Fruit fly (Drosophila melanogaster) S2 (cell line): Measurements from ENCODE around the gene nom.

Source experiments
- CG8478 ChIP-seq: fragments of >200 bp; optimal IDR thresholded peaks from 2 replicates; lab custom pipeline; 2018
- CTCF ChIP-seq, 2 experiments: fragments of >200 bp; optimal IDR thresholded peaks; 2 replicates each; lab custom pipeline; 2018

dm6 chr3R:8742661-8743060 lies 19.7 kb downstream of the nom start:
- TF ChIP-seq CTCF (optimal IDR thresholded peaks at IDR 0.05; lab: Kevin White, UChicago) (no peak), CG8478 (no peak)
